Worm (Caenorhabditis elegans): Measurements from ENCODE around the gene Y102A11A.2.

ce11 chrX:1984831-1985230, 41.6 kb upstream of the Y102A11A.2 start:
- no peak for TF ChIP-seq nhr-28 (tag; optimal IDR thresholded peaks at IDR 0.05)
- TF ChIP-seq nhr-76 (tag; optimal IDR thresholded peaks at IDR 0.05), result no peak
- TF ChIP-seq pha-4 (tag; optimal IDR thresholded peaks at IDR 0.05), result no peak
- no peak for TF ChIP-seq ztf-11 (tag; optimal IDR thresholded peaks at IDR 0.05)
- no peak for TF ChIP-seq bed-3 (GFP tag; optimal IDR thresholded peaks at IDR 0.05)
